Worm (Caenorhabditis elegans) whole organism, L4 larva: ENCODE results near the gene hrg-10.

Experiments
- F26F4.8 ChIP-seq: fragments of 200-800 bp; sonication (Bioruptor generic); conservative IDR thresholded peaks from 2 replicates; pipeline ENCODE4 v1.3.6; 2022; ENCODE audit warnings: missing genetic modification characterization, missing compliant biosample characterization
- F49E8.2 ChIP-seq: sonication (generic microtip); optimal IDR thresholded peaks from 2 replicates; lab custom pipeline; 2016; ENCODE audit warnings: missing compliant biosample characterization, mild to moderate bottlenecking, missing genetic modification characterization, borderline replicate concordance
- Y105C5A.15 ChIP-seq: fragments of 200-800 bp; sonication (Bioruptor generic); IDR thresholded peaks from 2 replicates; pipeline ENCODE4 v1.3.6; 2022; ENCODE audit warnings: missing genetic modification characterization, missing compliant biosample characterization
- Y48G9A.11 ChIP-seq: fragments of 200-800 bp; sonication (Bioruptor generic); IDR thresholded peaks from 2 replicates; pipeline ENCODE4 v1.3.6; 2022; ENCODE audit warnings: missing genetic modification reagents, missing genetic modification characterization, missing compliant biosample characterization
- Y5F2A.4 ChIP-seq: fragments of 200-800 bp; sonication (Bioruptor generic); optimal IDR thresholded peaks from 2 replicates; lab custom pipeline; 2018; ENCODE audit warnings: mild to moderate bottlenecking, missing genetic modification characterization, missing compliant biosample characterization
- ZK546.5 ChIP-seq, 2 experiments: sonication (generic microtip); optimal IDR thresholded peaks; 2 replicates each; lab custom pipeline; 2017; ENCODE audit warnings: missing biosample characterization in 2 of 2, missing genetic modification characterization in 2 of 2
- aha-1 ChIP-seq: fragments of 150-350 bp; peaks from one replicate; lab custom pipeline; 2014; ENCODE audit warnings: missing biosample characterization, missing genetic modification characterization
- aly-2 ChIP-seq: sonication (generic microtip); optimal IDR thresholded peaks from 2 replicates; lab custom pipeline; 2018; ENCODE audit warnings: missing biosample characterization, missing genetic modification characterization
- ama-1 ChIP-seq: fragments of 150-350 bp; optimal IDR thresholded peaks from 2 replicates; lab custom pipeline; 2014; ENCODE audit warnings: inconsistent platforms, mixed read lengths
- attf-4 ChIP-seq: sonication (generic microtip); optimal IDR thresholded peaks from 3 replicates; lab custom pipeline; 2017; ENCODE audit warnings: missing biosample characterization, missing genetic modification characterization
- ceh-28 ChIP-seq: fragments of 150-350 bp; optimal IDR thresholded peaks from 2 replicates; lab custom pipeline; 2014; ENCODE audit warnings: missing biosample characterization, missing genetic modification reagents, missing genetic modification characterization
- cey-2 ChIP-seq: sonication (generic microtip); optimal IDR thresholded peaks from 3 replicates; lab custom pipeline; 2017; ENCODE audit warnings: missing genetic modification characterization, mild to moderate bottlenecking, missing compliant biosample characterization, antibody characterized with exemption, borderline replicate concordance; ENCODE audit not compliant: insufficient read depth
- dmd-9 ChIP-seq: fragments of 200-800 bp; sonication (Bioruptor generic); IDR thresholded peaks from 2 replicates; pipeline ENCODE4 v1.3.6; 2022; ENCODE audit warnings: missing genetic modification reagents, missing genetic modification characterization, missing compliant biosample characterization
- dpl-1 ChIP-seq: fragments of 150-350 bp; optimal IDR thresholded peaks from 2 replicates; lab custom pipeline; 2014; ENCODE audit warnings: missing biosample characterization, missing genetic modification reagents, missing genetic modification characterization
- dve-1 ChIP-seq: sonication (generic microtip); optimal IDR thresholded peaks from 2 replicates; lab custom pipeline; 2017; ENCODE audit warnings: antibody characterized with exemption, mild to moderate bottlenecking, missing genetic modification characterization, missing compliant biosample characterization; ENCODE audit not compliant: insufficient read depth
- egl-27 ChIP-seq: sonication (generic microtip); optimal IDR thresholded peaks from 3 replicates; lab custom pipeline; 2017; ENCODE audit warnings: missing biosample characterization, missing genetic modification reagents, missing genetic modification characterization
- fkh-10 ChIP-seq: fragments of 150-350 bp; optimal IDR thresholded peaks from 2 replicates; lab custom pipeline; 2014; ENCODE audit warnings: missing biosample characterization, missing genetic modification reagents, missing genetic modification characterization
- hif-1 ChIP-seq, 2 experiments: sonication (generic microtip); optimal IDR thresholded peaks; 2 replicates each; lab custom pipeline; 2016 to 2017; ENCODE audit warnings: missing compliant biosample characterization in 2 of 2, missing genetic modification characterization in 2 of 2, missing genetic modification reagents in 2 of 2, missing genotype in 2 of 2, mild to moderate bottlenecking in 1 of 2
- hlh-11 ChIP-seq: fragments of 200-800 bp; sonication (Bioruptor generic); optimal IDR thresholded peaks from 2 replicates; lab custom pipeline; 2018; ENCODE audit warnings: mild to moderate bottlenecking, missing genetic modification characterization, missing compliant biosample characterization
- hmg-1.1 ChIP-seq: fragments of 200-800 bp; sonication (Bioruptor generic); IDR thresholded peaks from 2 replicates; pipeline ENCODE4 v1.3.6; 2022; ENCODE audit warnings: missing genetic modification reagents, missing genetic modification characterization, missing compliant biosample characterization
- jun-1 ChIP-seq: fragments of 150-350 bp; optimal IDR thresholded peaks from 2 replicates; lab custom pipeline; 2014; ENCODE audit warnings: missing biosample characterization, missing genetic modification reagents, missing genetic modification characterization
- lin-13 ChIP-seq: fragments of 150-350 bp; optimal IDR thresholded peaks from 2 replicates; lab custom pipeline; 2014; ENCODE audit warnings: missing biosample characterization, missing genetic modification reagents, missing genetic modification characterization
- lin-39 ChIP-seq: fragments of 150-350 bp; optimal IDR thresholded peaks from 2 replicates; lab custom pipeline; 2014; ENCODE audit warnings: missing biosample characterization, missing genetic modification reagents, missing genetic modification characterization
- lir-3 ChIP-seq: sonication (generic microtip); optimal IDR thresholded peaks from 2 replicates; lab custom pipeline; 2016; ENCODE audit warnings: mild to moderate bottlenecking, missing genetic modification characterization, missing compliant biosample characterization
- lsy-2 ChIP-seq, 2 experiments: fragments of 150-350 bp in 1 of 2; sonication (generic microtip) in 1 of 2; optimal IDR thresholded peaks; 2 replicates each; lab custom pipeline; 2014 to 2017; ENCODE audit warnings: missing biosample characterization in 2 of 2, missing genetic modification characterization in 2 of 2
- mdl-1 ChIP-seq, 2 experiments: fragments of 150-350 bp in 1 of 2; sonication (generic microtip) in 1 of 2; optimal IDR thresholded peaks; 2 replicates each; lab custom pipeline; 2014 to 2017; ENCODE audit warnings: missing biosample characterization in 2 of 2, missing genetic modification characterization in 2 of 2
- mdt-29 ChIP-seq: fragments of 200-800 bp; sonication (Bioruptor generic); IDR thresholded peaks from 2 replicates; pipeline ENCODE4 v1.3.6; 2022; ENCODE audit warnings: missing genetic modification reagents, missing genetic modification characterization, missing compliant biosample characterization
- mep-1 ChIP-seq: fragments of 150-350 bp; sonication (generic microtip); optimal IDR thresholded peaks from 3 replicates; lab custom pipeline; 2014; ENCODE audit warnings: missing biosample characterization, missing genetic modification characterization
- nhr-11 ChIP-seq: fragments of 150-350 bp; optimal IDR thresholded peaks from 2 replicates; lab custom pipeline; 2014; ENCODE audit warnings: missing biosample characterization, missing genetic modification characterization
- nhr-48 ChIP-seq: sonication (generic microtip); optimal IDR thresholded peaks from 2 replicates; lab custom pipeline; 2016; ENCODE audit warnings: mild to moderate bottlenecking, missing genetic modification characterization, missing compliant biosample characterization
- pha-4 ChIP-seq, 2 experiments: fragments of 150-350 bp in 1 of 2; fragments of 200-800 bp in 1 of 2; sonication (Bioruptor generic) in 1 of 2; IDR thresholded peaks in 1 of 2; optimal IDR thresholded peaks in 1 of 2; 2 replicates each; pipeline versions ENCODE4 v1.3.6 to Lab custom; 2014 to 2022; ENCODE audit warnings: missing genetic modification characterization in 2 of 2, missing genetic modification reagents in 2 of 2, missing biosample characterization in 1 of 2, missing compliant biosample characterization in 1 of 2
- php-3 ChIP-seq: fragments of 200-800 bp; sonication (Bioruptor generic); IDR thresholded peaks from 2 replicates; pipeline ENCODE4 v1.3.6; 2022; ENCODE audit warnings: missing genetic modification reagents, missing genetic modification characterization, missing compliant biosample characterization
- rbr-2 ChIP-seq: sonication (generic microtip); optimal IDR thresholded peaks from 2 replicates; lab custom pipeline; 2016; ENCODE audit warnings: missing genotype, missing genetic modification characterization, missing compliant biosample characterization
- spr-1 ChIP-seq: sonication (generic microtip); optimal IDR thresholded peaks from 2 replicates; lab custom pipeline; 2016; ENCODE audit warnings: mild to moderate bottlenecking, missing genetic modification characterization, missing compliant biosample characterization
- spr-3 ChIP-seq: fragments of 200-800 bp; sonication (Bioruptor generic); optimal IDR thresholded peaks from 2 replicates; lab custom pipeline; 2018; ENCODE audit warnings: mild to moderate bottlenecking, missing genetic modification characterization, missing compliant biosample characterization
- tag-97 ChIP-seq: fragments of 200-800 bp; sonication (Bioruptor generic); IDR thresholded peaks from 2 replicates; pipeline ENCODE4 v1.3.6; 2022; ENCODE audit warnings: missing genetic modification characterization, missing compliant biosample characterization
- tra-1 ChIP-seq: fragments of 200-800 bp; sonication (Bioruptor generic); IDR thresholded peaks from 2 replicates; pipeline ENCODE4 v1.3.6; 2022; ENCODE audit warnings: missing genetic modification reagents, missing genetic modification characterization, missing compliant biosample characterization
- unc-130 ChIP-seq: sonication (generic microtip); optimal IDR thresholded peaks from 2 replicates; lab custom pipeline; 2016; ENCODE audit warnings: missing genetic modification reagents, missing genetic modification characterization, missing compliant biosample characterization
- unc-39 ChIP-seq: sonication (generic microtip); optimal IDR thresholded peaks from 2 replicates; lab custom pipeline; 2017; ENCODE audit warnings: missing biosample characterization, missing genetic modification characterization
- unc-62 ChIP-seq, 3 experiments: fragments of 150-350 bp in 1 of 3; sonication (generic microtip); optimal IDR thresholded peaks in 2 of 3; peaks in 1 of 3; 1 replicate in 1 of 3; 2 replicates in 2 of 3; lab custom pipeline; 2014 to 2017; ENCODE audit warnings: missing biosample characterization in 3 of 3, missing genetic modification characterization in 3 of 3, missing genetic modification reagents in 3 of 3, missing genotype in 1 of 3
- ztf-7 ChIP-seq: fragments of 150-350 bp; optimal IDR thresholded peaks from 2 replicates; lab custom pipeline; 2014; ENCODE audit warnings: missing biosample characterization, missing genetic modification characterization

Gene hrg-10

ce11 chrV:18990238-18990901 is 33.3 kb upstream of the hrg-10 start, which contains the start of the genes reps-1 and Y39B6A.37 (continued):
- TF ChIP-seq unc-62 (GFP tag; optimal IDR thresholded peaks at IDR 0.05 in 1 of 2; lab: Kevin White, UChicago): no peak
- no peak for TF ChIP-seq unc-62 (tag; optimal IDR thresholded peaks at IDR 0.05; lab: Kevin White, UChicago)
- TF ChIP-seq hif-1 (tag; optimal IDR thresholded peaks at IDR 0.05; lab: Kevin White, UChicago): peak in 1 of 2 experiments; percentile 27
- TF ChIP-seq lir-3: no peak
- peak; percentile 43 for TF ChIP-seq nhr-11
- peak; percentile 68 for TF ChIP-seq aha-1 (tag; lab: Kevin White, UChicago)
- TF ChIP-seq dve-1: peak; percentile 72
- TF ChIP-seq cey-2: no peak
- TF ChIP-seq mdt-29 (GFP tag; lab: Robert Waterston, UW): no peak

ce11 chrV:18986103-18986502 is 29.0 kb upstream of the hrg-10 start:
- TF ChIP-seq ceh-28 (tag; lab: Kevin White, UChicago) (peak; percentile 71), lin-13 (GFP tag; lab: Kevin White, UChicago) (no peak), ama-1 (lab: Kevin White, UChicago) (no peak), dmd-9 (GFP tag; lab: Robert Waterston, UW) (no peak), attf-4 (tag; lab: Kevin White, UChicago) (no peak)
- TF ChIP-seq, all 104 proteins: peak for 1

- TF ChIP-seq ceh-28 (tag; lab: Kevin White, UChicago): peak; percentile 41
Measured at ce11 chrV:18984656-18985055, 27.5 kb upstream of the hrg-10 start.

- TF ChIP-seq aha-1 (tag; lab: Kevin White, UChicago): peak; percentile 66
- no peak for TF ChIP-seq lsy-2 (tag; optimal IDR thresholded peaks at IDR 0.05; lab: Kevin White, UChicago)
- TF ChIP-seq Y5F2A.4 (GFP tag; lab: Kevin White, UChicago): no peak
- TF ChIP-seq nhr-48 (tag; lab: Kevin White, UChicago): no peak
- no peak for TF ChIP-seq hlh-11 (tag; lab: Kevin White, UChicago)
Measured at ce11 chrV:18981736-18982135, 24.6 kb upstream of the hrg-10 start.

ce11 chrV:18980980-18981529 is 23.9 kb upstream of the hrg-10 start, which contains the start of the genes mrps-35 and sws-1:
Gene mrps-35, plus strand, starts transcription at chrV:18981306.
Gene sws-1, minus strand, starts transcription at chrV:18981479.
- TF ChIP-seq ZK546.5 (tag; optimal IDR thresholded peaks at IDR 0.05; lab: Kevin White, UChicago) (no peak), Y105C5A.15 (GFP tag; lab: Robert Waterston, UW) (no peak), Y48G9A.11 (GFP tag; lab: Robert Waterston, UW) (peak; percentile 68), tra-1 (peak; percentile 85), spr-1 (no peak), lin-39 (tag; lab: Kevin White, UChicago) (no peak), mep-1 (peak; percentile 45), spr-3 (GFP tag; lab: Kevin White, UChicago) (no peak), mdl-1 (tag; optimal IDR thresholded peaks at IDR 0.05; lab: Kevin White, UChicago) (no peak), mdt-29 (GFP tag; lab: Robert Waterston, UW) (no peak), tag-97 (no peak), rbr-2 (peak; percentile 37), hmg-1.1 (0 out of 2 replicates have a peak, but pooled peaks have one; percentile 38), aly-2 (tag; lab: Kevin White, UChicago) (no peak), F26F4.8 (no peak), dpl-1 (GFP tag; lab: Kevin White, UChicago) (peak; percentile 96), fkh-10 (GFP tag; lab: Kevin White, UChicago) (no peak), unc-130 (GFP tag; lab: Kevin White, UChicago) (peak; percentile 79), ztf-7 (tag; lab: Kevin White, UChicago) (peak; percentile 10), hlh-11 (tag; lab: Kevin White, UChicago) (peak; percentile 0), egl-27 (tag; lab: Kevin White, UChicago) (no peak), jun-1 (tag; lab: Kevin White, UChicago) (no peak), unc-39 (no peak), pha-4 (GFP tag; IDR thresholded peaks at IDR 0.05; lab: Robert Waterston, UW) (0 out of 2 replicates have a peak, but pooled peaks have one; percentile 39), pha-4 (tag; optimal IDR thresholded peaks at IDR 0.05; lab: Kevin White, UChicago) (no peak), php-3 (GFP tag; lab: Robert Waterston, UW) (no peak), lir-3 (no peak), lsy-2 (tag; optimal IDR thresholded peaks at IDR 0.05; lab: Kevin White, UChicago) (peak in 1 of 2 experiments; percentile 77), F49E8.2 (peak; percentile 47)
